Fruit fly (Drosophila melanogaster): ENCODE data around the gene CG42827.

DNA sequence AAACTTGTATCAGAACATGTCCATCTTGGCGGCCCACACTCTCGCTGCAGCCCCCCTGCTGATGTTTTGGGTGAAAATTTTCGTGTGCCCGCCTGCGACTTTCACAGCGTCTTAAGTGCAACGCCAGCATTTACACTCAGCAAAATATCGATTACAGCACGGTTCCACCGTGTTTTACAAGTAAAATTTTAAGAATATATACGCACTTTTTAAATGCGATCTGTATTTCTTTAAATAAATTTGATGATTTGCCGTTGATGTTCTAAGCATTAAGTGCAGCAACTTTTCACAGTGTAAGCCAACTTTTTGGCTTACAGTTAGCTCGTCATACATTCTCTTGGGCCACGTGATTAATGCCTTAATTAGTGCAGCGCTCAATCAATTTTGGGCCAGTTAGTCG lies 44.9 kb downstream of the CG42827 start:
- TF ChIP-seq Eip78C (GFP tag) (peak; percentile 68), Met (GFP tag; optimal IDR thresholded peaks at IDR 0.05) (peak; percentile 61), Blimp-1 (GFP tag; optimal IDR thresholded peaks at IDR 0.05) (no peak), CG11294 (GFP tag; IDR thresholded peaks at IDR 0.05) (no peak), CG3919 (GFP tag; optimal IDR thresholded peaks at IDR 0.05) (peak; percentile 30), achi (GFP tag; optimal IDR thresholded peaks at IDR 0.05) (peak; percentile 10), Eip93F (GFP tag; optimal IDR thresholded peaks at IDR 0.05) (no peak), salr (GFP tag; optimal IDR thresholded peaks at IDR 0.05) (peak in 1 of 2 experiments; percentile 0), Eip75B (GFP tag; optimal IDR thresholded peaks at IDR 0.05) (no peak), dac (GFP tag; optimal IDR thresholded peaks at IDR 0.05) (no peak), Hr4 (GFP tag; optimal IDR thresholded peaks at IDR 0.05) (peak; percentile 66), fkh (GFP tag; optimal IDR thresholded peaks at IDR 0.05) (no peak), Lpt (GFP tag; optimal IDR thresholded peaks at IDR 0.05) (no peak), dsx (GFP tag; optimal IDR thresholded peaks at IDR 0.05; ENCODE audit: poor library complexity, severe bottlenecking) (no peak)
